Worm (Caenorhabditis elegans) whole organism, L3 larva: Measurements from ENCODE around the gene ZK856.5.

Experiments
- ceh-16 ChIP-seq: sonication (generic microtip); optimal IDR thresholded peaks from 2 replicates; lab custom pipeline; 2017; ENCODE audit warnings: missing biosample characterization, missing genetic modification characterization
- ceh-82 ChIP-seq: fragments of 150-350 bp; optimal IDR thresholded peaks from 2 replicates; lab custom pipeline; 2014; ENCODE audit warnings: missing biosample characterization, missing genetic modification characterization
- egl-27 ChIP-seq: sonication (generic microtip); optimal IDR thresholded peaks from 4 replicates; lab custom pipeline; 2017; ENCODE audit warnings: missing biosample characterization, missing genetic modification reagents, missing genetic modification characterization
- fos-1 ChIP-seq: fragments of 150-350 bp; optimal IDR thresholded peaks from 2 replicates; lab custom pipeline; 2014; ENCODE audit warnings: missing biosample characterization, missing genetic modification characterization
- lin-15B ChIP-seq: fragments of 150-350 bp; optimal IDR thresholded peaks from 2 replicates; lab custom pipeline; 2014; ENCODE audit warnings: missing biosample characterization, missing genetic modification characterization
- mdl-1 ChIP-seq: fragments of 150-350 bp; optimal IDR thresholded peaks from 2 replicates; lab custom pipeline; 2014; ENCODE audit warnings: missing biosample characterization, missing genetic modification characterization
- pha-4 ChIP-seq: fragments of 150-350 bp; optimal IDR thresholded peaks from 2 replicates; lab custom pipeline; 2014; ENCODE audit warnings: missing biosample characterization, missing genetic modification reagents, missing genetic modification characterization
- skn-1 ChIP-seq: fragments of 150-350 bp; optimal IDR thresholded peaks from 2 replicates; lab custom pipeline; 2014; ENCODE audit warnings: missing biosample characterization, missing genetic modification characterization
- unc-62 ChIP-seq: fragments of 150-350 bp; sonication (generic microtip); optimal IDR thresholded peaks from 4 replicates; lab custom pipeline; 2014; ENCODE audit warnings: missing biosample characterization, missing genetic modification reagents, missing genetic modification characterization

ce11 chrV:10238665-10239064 is 48.7 kb upstream of the ZK856.5 start, which contains the start of gene fubl-1:
- TF ChIP-seq mdl-1 (tag; lab: Kevin White, UChicago) (no peak), unc-62 (no peak), fos-1 (tag; lab: Kevin White, UChicago) (no peak), lin-15B (tag; lab: Kevin White, UChicago) (peak; percentile 73), ceh-82 (tag; lab: Kevin White, UChicago) (no peak), pha-4 (tag; lab: Kevin White, UChicago) (peak; percentile 6), ceh-16 (tag; lab: Kevin White, UChicago) (no peak), egl-27 (tag; lab: Kevin White, UChicago) (no peak), skn-1 (tag; lab: Kevin White, UChicago) (no peak)
